Worm (Caenorhabditis elegans): ENCODE measurements around the gene F52E4.5.
A peak's percentile ranks its signal among the peaks of the same experiment; 100 is the strongest.

F52E4.5 gene

ce11 chrX:3099832-3100231 is 12.7 kb upstream of the F52E4.5 start, which contains the start of gene sec-3 (continued):
- no peak for TF ChIP-seq hlh-17 (GFP tag; optimal IDR thresholded peaks at IDR 0.05; ENCODE audit: borderline replicate concordance)
- peak; percentile 92 for TF ChIP-seq nhr-47 (tag; optimal IDR thresholded peaks at IDR 0.05)
- peak; percentile 90 for TF ChIP-seq tbx-2 (tag; optimal IDR thresholded peaks at IDR 0.05)
- TF ChIP-seq unc-130 (tag; optimal IDR thresholded peaks at IDR 0.05) = peak; percentile 86
- peak; percentile 75 for TF ChIP-seq aly-2 (tag; optimal IDR thresholded peaks at IDR 0.05)
- TF ChIP-seq ets-5 (GFP tag; IDR thresholded peaks at IDR 0.05) = no peak
- peak; percentile 43 for TF ChIP-seq fkh-10 (GFP tag; optimal IDR thresholded peaks at IDR 0.05)
- TF ChIP-seq dpl-1 (GFP tag; optimal IDR thresholded peaks at IDR 0.05) = peak; percentile 67 to 82 (median 80)
- TF ChIP-seq sup-37 (GFP tag; optimal IDR thresholded peaks at IDR 0.05) = peak; percentile 27
- TF ChIP-seq C16A3.4 (tag; optimal IDR thresholded peaks at IDR 0.05) = peak; percentile 91
- TF ChIP-seq lin-14 (GFP tag; optimal IDR thresholded peaks at IDR 0.05) = peak; percentile 96
- TF ChIP-seq tlp-1 (tag; optimal IDR thresholded peaks at IDR 0.05) = no peak
- TF ChIP-seq nhr-20 (tag; optimal IDR thresholded peaks at IDR 0.05) = peak; percentile 91
- no peak for TF ChIP-seq nhr-84 (tag; optimal IDR thresholded peaks at IDR 0.05)
- peak; percentile 57 for TF ChIP-seq ztf-4 (tag; optimal IDR thresholded peaks at IDR 0.05)
- TF ChIP-seq mdl-1 (tag; optimal IDR thresholded peaks at IDR 0.05) = peak in 1 of 2 experiments; percentile 76
- TF ChIP-seq pqm-1 (tag; optimal IDR thresholded peaks at IDR 0.05) = no peak
- TF ChIP-seq dsc-1 (tag; optimal IDR thresholded peaks at IDR 0.05) = peak; percentile 92
- peak; percentile 62 for TF ChIP-seq lir-3 (tag; optimal IDR thresholded peaks at IDR 0.05; ENCODE audit: poor library complexity)
- TF ChIP-seq zag-1 (tag; optimal IDR thresholded peaks at IDR 0.05) = no peak
- peak; percentile 77 for TF ChIP-seq blmp-1 (tag; optimal IDR thresholded peaks at IDR 0.05)
- peak; percentile 72 for TF ChIP-seq isw-1 (GFP tag; IDR thresholded peaks at IDR 0.05)
- peak; percentile 37 for TF ChIP-seq fkh-4 (tag; optimal IDR thresholded peaks at IDR 0.05; ENCODE audit: borderline replicate concordance)
- TF ChIP-seq xbp-1 (tag; optimal IDR thresholded peaks at IDR 0.05) = peak; percentile 90
- peak; percentile 94 for TF ChIP-seq nhr-90 (tag; optimal IDR thresholded peaks at IDR 0.05; ENCODE audit: poor library complexity)
- peak; percentile 83 for TF ChIP-seq irx-1 (tag; optimal IDR thresholded peaks at IDR 0.05)
- peak; percentile 93 for TF ChIP-seq nhr-71 (tag; optimal IDR thresholded peaks at IDR 0.05)
- peak; percentile 74 for TF ChIP-seq egl-13 (tag; optimal IDR thresholded peaks at IDR 0.05)
- no peak for TF ChIP-seq C34B4.2 (tag; optimal IDR thresholded peaks at IDR 0.05)
- TF ChIP-seq swsn-7 (tag; optimal IDR thresholded peaks at IDR 0.05) = peak; percentile 92
- TF ChIP-seq ceh-90 (tag; optimal IDR thresholded peaks at IDR 0.05) = no peak
- no peak for TF ChIP-seq vab-15 (tag; optimal IDR thresholded peaks at IDR 0.05)
- no peak for TF ChIP-seq Y116A8C.19 (tag; optimal IDR thresholded peaks at IDR 0.05; ENCODE audit: borderline replicate concordance)
- TF ChIP-seq nhr-28 (tag; optimal IDR thresholded peaks at IDR 0.05) = no peak
- peak; percentile 48 for TF ChIP-seq hpl-2 (GFP tag; optimal IDR thresholded peaks at IDR 0.05)
- peak; percentile 49 for TF ChIP-seq C04F5.9 (tag; optimal IDR thresholded peaks at IDR 0.05)
- TF ChIP-seq ceh-82 (tag; optimal IDR thresholded peaks at IDR 0.05) = peak; percentile 80 to 90 (median 88)
- TF ChIP-seq mab-9 (GFP tag; IDR thresholded peaks at IDR 0.05) = peak; percentile 54; the same call in 1 of the 2 replicates
- TF ChIP-seq lin-39 (tag; optimal IDR thresholded peaks at IDR 0.05) = peak; percentile 90
- peak; percentile 80 for TF ChIP-seq lin-13 (GFP tag; optimal IDR thresholded peaks at IDR 0.05)
- TF ChIP-seq zip-4 (GFP tag; optimal IDR thresholded peaks at IDR 0.05) = peak; percentile 62
- TF ChIP-seq fkh-8 (tag; optimal IDR thresholded peaks at IDR 0.05) = peak; percentile 67
- TF ChIP-seq ceh-63 (GFP tag; optimal IDR thresholded peaks at IDR 0.05) = no peak
- peak; percentile 83 for TF ChIP-seq snpc-4 (tag; optimal IDR thresholded peaks at IDR 0.05)
- peak; percentile 96 for TF ChIP-seq mep-1 (tag; optimal IDR thresholded peaks at IDR 0.05)
- TF ChIP-seq unc-62 (GFP tag; optimal IDR thresholded peaks at IDR 0.05) = no peak
- no peak for TF ChIP-seq unc-30 (tag; optimal IDR thresholded peaks at IDR 0.05)
- peak in 1 of 2 experiments; percentile 51 for TF ChIP-seq ztf-11 (tag; optimal IDR thresholded peaks at IDR 0.05)
- TF ChIP-seq F16B12.6 (tag; optimal IDR thresholded peaks at IDR 0.05) = peak; percentile 60
- TF ChIP-seq efl-3 (GFP tag; optimal IDR thresholded peaks at IDR 0.05) = no peak
- TF ChIP-seq unc-86 (tag; optimal IDR thresholded peaks at IDR 0.05) = peak; percentile 81
- no peak for TF ChIP-seq egl-27 (tag; optimal IDR thresholded peaks at IDR 0.05)
- peak; percentile 69 for TF ChIP-seq nhr-237 (tag; optimal IDR thresholded peaks at IDR 0.05)

All from whole organism, L1 larva.